Fruit fly (Drosophila melanogaster) whole organism: Measurements from ENCODE around the gene CG6055.

Source experiments
- CG8478 ChIP-seq: fragments of >200 bp; optimal IDR thresholded peaks from 2 replicates; lab custom pipeline; 2018; ENCODE audit warnings: inconsistent platforms
- Dll ChIP-seq: fragments of >200 bp; optimal IDR thresholded peaks from 2 replicates; lab custom pipeline; 2017
- EcR ChIP-seq, 2 experiments: fragments of >200 bp; optimal IDR thresholded peaks; 2 replicates each; lab custom pipeline; 2017; ENCODE audit warnings: missing biosample characterization in 2 of 2, missing genetic modification characterization in 2 of 2, missing genetic modification reagents in 2 of 2
- pan ChIP-seq: fragments of >200 bp; optimal IDR thresholded peaks from 2 replicates; lab custom pipeline; 2017
- usp ChIP-seq: fragments of >200 bp; optimal IDR thresholded peaks from 2 replicates; lab custom pipeline; 2017; ENCODE audit warnings: missing biosample characterization, missing genetic modification characterization, mixed read lengths

dm6 chr2L:7448371-7448770 lies 18.0 kb upstream of the CG6055 start:
- no peak for TF ChIP-seq usp (GFP tag; lab: Kevin White, UChicago)
- no peak for TF ChIP-seq pan (lab: Kevin White, UChicago)
- no peak for TF ChIP-seq Dll (lab: Kevin White, UChicago)
- TF ChIP-seq EcR (GFP tag; optimal IDR thresholded peaks at IDR 0.05; lab: Kevin White, UChicago): no peak
- TF ChIP-seq CG8478 (lab: Kevin White, UChicago): no peak
